Fruit fly (Drosophila melanogaster): ENCODE data around the gene CG15046.

Gene CG15046

DNA sequence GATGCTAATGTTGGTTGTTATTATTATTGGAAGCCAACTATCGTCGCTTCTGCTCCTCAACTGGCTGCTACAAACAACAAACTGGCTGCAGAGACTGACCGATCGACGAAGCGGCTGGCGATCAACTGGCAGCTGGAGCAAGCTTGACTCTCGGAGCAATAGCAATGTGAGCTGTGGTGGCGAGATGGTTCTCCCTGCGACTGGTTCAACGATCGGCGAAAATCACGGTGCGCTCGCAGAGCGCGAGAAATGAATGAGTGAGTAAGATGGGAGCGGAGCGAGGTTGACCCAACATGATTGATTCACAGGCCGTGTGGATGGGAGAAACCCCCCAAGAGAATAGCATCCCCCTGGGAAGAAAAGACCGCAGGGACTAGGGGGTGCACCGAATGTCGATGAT, at the start of gene CG15046:
TSS of gene CG15046 (minus strand) at position 112 of the 400 bp plus-strand sequence.
- no peak for TF ChIP-seq noc (tag; optimal IDR thresholded peaks at IDR 0.05)

DNA sequence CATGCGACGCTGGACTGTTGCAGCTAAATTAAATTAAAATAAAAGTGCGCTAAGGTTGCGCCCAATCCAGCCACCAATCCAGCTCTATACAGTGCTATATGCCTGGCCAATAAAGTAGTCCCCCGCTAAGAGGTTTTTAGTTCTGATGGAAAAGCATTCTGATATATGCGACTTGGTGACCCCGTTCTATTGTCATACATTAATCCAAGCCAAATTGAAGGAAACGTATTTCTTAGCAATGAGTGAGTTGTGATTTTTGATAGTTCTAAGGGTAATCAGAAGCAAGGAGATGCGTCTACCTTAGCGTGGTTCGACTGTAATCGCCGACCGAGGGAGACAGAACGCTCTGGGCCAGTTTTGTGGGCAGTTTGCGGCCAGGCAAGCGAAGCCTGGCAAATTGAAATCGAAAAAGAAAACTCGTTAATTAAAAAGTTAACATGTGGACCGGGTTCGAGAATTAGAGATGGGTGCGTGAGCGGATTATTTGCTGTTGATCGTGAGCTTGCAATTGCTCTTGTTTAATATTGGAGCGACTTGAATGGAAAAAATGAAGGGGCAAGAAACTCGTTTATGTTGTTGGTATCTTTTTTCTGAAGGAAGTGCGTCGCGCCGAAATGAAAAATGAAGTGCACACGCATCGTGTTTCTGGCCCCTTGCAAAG, 48.9 kb upstream of the CG15046 start:
- no peak for TF ChIP-seq noc (tag; optimal IDR thresholded peaks at IDR 0.05)

DNA sequence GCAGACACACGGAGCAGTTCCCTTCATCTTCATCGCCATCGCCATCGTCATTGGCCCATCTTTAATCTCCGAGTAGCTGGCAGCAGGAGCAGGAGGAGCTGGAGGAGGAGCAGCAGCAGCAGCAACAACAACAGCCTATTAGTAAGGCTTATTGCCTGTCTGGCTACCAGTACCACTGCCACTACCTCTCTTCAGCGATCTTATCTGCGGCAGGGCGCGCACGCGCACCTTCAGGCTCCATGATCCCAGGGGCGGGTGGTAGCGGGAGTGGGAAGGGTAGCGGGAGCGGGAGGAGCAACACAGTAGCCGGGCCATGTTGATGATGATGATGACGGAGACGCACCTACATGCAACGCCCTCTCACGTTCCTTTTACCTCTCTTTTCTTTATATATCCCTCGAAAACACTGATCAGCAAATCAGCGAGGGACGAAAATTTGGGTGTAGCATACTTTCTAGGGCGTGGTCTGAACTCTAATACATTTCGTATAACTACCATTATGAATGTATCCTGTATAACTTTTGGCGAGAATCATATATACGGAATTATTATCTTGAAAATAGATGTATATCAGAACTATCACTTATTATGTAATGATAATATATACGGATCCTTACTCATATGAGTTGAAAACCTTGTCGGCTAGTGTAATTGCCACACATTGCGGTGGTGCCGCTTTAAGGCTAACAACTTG, 47.8 kb upstream of the CG15046 start:
- TF ChIP-seq noc (tag; optimal IDR thresholded peaks at IDR 0.05): no peak

DNA sequence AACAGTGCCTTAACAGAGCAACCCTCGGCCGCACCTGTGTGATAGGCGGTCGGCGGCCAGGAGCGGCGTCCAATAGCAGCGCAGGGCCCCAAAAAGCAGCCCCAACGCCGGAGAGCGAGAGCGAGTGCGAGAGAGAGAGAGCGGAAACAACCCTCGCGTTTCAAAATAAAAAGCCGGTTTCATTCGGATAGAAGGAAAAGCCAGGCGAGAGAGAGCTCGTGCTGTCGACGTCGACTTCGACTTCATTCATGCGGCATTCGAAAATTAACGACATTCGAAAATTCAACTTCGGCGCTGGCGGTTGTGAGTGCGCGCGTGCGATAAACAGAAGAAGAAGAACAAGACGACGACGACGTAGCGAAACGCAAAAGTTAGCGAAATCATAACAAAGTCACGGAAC, 45.0 kb upstream of the CG15046 start:
- no peak for TF ChIP-seq noc (tag; optimal IDR thresholded peaks at IDR 0.05)

DNA sequence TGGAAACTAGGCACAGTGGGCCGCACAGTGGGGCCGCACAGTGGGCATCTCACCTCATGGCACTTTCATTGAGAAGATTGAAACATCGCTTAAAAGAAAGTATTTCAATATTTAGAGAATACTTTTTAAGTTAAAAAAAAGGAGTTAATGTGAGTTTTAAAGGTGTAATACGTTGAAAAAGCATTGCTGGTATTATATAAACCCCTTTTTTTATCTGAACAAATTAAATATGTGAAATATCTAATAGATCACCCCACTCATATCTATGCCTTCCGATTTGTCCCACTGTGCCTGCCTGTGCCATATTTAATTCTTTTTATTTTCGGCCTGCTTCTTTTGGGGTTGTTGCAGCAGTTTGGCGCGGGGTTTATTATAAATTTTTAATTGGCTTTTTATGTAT, 43.9 kb upstream of the CG15046 start:
- no peak for TF ChIP-seq noc (tag; optimal IDR thresholded peaks at IDR 0.05)

DNA sequence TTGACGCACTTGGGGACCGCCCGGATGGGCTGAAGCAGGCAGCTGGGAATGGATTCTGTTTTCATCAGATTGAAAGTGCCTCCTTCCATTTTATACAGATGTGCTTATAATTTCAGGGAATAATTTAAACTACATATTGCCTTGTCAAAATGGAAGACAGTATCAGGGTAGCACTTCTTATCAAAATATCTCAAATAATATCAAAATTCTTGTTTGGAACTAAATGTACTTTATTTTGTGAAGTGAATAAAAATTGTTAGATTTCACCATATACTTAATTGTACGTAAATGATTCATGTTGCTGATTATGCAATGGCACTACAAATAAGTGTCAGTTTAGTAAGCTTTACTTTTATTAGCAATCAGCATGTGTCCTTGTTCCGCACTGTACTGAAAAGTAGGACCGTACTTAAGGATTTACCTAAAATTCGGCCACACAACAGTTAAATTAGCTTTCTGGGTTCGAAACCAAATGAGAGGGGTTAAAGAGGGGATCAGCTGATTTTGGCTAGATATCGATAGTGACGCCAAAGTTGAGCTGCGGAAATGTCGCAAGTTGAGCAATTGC, 38.8 kb upstream of the CG15046 start, which contains the start of the genes CG15042 and CG15047:
TSS of gene CG15042 (minus strand) at position 101 of the 568 bp plus-strand sequence.
TSS of gene CG15047 (plus strand) at position 518 of the 568 bp plus-strand sequence.
- no peak for TF ChIP-seq noc (tag; optimal IDR thresholded peaks at IDR 0.05)

DNA sequence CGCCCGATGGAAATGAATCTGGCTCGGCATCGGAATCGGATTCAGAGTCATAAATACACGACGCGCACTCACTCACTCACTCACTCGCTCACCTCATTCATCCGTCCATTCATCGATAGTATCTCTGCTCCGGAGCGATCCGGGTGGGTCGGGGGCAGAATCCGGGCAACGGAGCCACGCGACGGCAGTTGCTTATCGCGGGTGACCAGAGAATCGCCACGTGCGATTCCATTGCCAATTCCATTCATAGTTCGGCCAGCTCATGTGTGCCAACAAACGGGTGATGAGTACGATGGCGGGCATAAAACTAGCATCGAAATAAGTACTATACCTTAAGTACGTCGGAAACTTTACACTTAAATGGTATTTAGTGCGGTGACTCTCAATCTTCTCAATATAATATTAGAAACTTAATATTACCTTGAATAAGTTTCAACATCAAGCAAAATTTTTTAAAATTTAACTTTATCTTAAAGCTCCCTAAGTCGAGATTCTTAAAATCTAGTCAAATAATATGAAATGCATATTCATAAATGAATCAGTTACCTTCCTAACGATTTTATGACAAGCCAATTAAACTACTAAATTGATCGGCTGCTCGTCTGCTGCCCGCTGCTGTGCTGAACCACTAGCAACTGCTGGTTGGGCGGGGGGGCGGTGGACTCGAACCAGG, 35.3 kb upstream of the CG15046 start:
- TF ChIP-seq noc (tag; optimal IDR thresholded peaks at IDR 0.05): no peak

DNA sequence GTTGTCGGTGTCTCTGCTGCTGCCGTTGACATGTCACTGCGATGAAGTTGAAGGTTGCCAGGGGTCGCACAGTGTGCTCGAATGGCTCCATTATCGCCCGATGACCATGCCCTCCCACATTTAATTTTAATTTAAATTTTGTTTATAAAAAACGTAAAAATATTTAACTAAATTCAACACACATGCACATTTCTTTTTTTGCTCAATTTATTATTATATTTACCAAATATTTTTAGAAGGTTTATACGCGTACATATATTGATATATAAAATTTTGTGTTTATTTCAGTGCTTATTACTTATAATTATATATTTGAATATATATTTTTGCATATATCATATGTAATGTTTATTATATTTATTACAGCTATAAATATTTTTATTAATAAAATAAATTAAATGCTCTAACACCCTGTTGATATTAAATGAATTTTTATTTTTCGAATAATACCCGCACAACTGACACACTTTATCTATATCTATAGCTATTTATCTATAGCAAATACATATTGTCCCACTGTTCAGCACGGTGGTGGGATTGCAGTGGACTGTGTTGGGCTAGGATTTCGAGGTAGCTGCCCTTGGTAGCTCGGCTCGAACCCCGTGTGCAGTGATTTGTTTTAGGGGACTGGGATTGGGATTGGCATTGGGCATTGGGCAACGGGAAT, 33.9 kb upstream of the CG15046 start:
- no peak for TF ChIP-seq noc (tag; optimal IDR thresholded peaks at IDR 0.05)

DNA sequence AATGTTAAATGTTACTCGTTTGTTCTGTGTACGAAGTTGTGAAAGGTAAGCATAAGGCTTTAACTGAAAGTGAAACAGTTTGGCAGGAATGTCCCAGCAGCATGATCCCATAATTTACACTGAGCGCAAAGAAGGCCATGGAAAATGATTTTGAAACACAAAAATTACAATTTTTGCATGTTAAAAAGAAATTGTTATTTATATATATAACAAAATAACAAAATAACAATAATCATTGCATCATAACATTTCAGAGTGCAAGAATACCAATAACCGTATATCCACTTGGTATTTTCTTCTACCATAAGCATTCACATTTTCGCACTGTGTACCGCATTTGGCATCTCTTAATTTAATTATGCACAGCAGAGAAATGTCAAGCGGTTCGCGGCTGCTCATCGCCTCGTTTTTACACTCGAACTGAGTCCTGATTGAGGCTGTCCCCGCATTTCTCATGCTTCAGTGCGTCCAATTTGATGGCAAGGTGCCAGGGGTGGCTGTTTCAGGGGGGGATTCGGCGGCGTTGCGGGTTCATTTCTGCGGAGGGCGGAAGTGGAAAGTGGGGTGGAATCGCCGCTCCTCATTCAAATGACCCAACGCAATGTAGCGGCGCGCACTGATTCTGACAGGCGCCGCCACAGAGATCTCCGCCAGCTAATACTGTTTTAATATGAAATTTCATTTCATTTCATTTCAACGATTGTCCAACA, 33.1 kb upstream of the CG15046 start, which contains the start of gene CG6481:
TSS of gene CG6481 (minus strand) at position 51 of the 710 bp plus-strand sequence.
- no peak for TF ChIP-seq noc (tag; optimal IDR thresholded peaks at IDR 0.05)

DNA sequence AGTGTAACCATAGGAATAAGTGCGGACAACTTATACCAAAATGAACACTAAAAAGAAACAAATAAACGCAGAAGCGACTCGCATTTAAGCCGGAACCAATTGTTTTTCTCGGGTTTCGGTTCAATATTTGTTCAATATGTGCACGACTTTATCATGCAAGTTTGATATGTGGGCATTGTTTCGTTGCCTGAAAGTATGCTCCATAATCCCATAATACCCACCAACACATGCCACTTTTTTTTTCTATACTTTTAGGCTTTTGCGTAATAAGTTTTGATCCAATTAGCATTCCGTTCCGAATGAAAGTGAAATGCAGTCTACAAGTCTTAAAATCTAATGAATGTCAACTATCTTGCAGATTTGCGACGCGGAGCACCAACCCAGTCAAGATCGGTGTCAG, 30.9 kb upstream of the CG15046 start:
- no peak for TF ChIP-seq noc (tag; optimal IDR thresholded peaks at IDR 0.05)

DNA sequence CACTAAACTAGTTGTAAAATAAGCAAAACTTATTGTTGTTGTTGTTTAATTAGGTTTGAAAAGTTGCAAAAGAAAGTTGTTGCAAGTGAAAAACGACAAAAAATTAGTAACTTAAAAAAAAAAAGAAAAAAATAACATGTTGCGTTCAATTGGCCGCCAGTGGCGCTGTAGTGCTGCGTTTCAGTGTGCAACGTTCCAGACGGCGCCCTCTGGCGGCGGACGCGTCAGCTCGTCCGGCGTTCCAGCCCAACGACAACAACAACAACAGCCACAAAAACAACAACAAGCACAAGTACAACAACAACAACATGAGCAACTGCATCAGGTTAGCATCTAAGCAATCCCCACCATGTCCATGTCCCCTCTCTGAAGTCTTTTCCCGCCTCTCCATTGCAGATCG, 28.0 kb upstream of the CG15046 start:
- TF ChIP-seq noc (tag; optimal IDR thresholded peaks at IDR 0.05): no peak

DNA sequence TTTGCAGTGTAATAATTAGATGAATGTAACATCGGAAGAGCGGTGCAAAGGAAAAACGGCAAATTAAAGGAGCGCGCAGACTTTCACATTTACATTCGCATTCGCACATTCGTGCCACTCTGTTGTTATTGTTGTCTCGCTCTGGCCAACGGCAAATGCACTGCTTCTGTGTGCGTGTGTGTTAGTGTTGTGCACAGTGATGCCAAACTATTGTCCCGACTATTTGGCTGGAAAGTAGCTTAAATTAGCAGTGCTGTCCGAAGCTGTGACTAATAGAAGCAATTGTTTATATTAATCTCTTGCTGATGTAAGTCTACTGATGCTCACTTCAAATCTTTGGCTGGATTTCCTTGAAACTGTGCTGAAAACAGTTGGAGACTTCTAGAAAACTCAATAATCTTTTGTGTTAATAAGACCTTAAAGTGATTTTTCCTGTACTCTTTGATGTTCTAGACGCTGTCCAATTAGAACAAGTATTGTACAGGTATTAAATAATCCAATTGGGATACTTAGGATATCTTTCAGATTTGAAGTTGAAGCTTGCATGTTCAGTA, 26.6 kb upstream of the CG15046 start:
- no peak for TF ChIP-seq noc (tag; optimal IDR thresholded peaks at IDR 0.05)

DNA sequence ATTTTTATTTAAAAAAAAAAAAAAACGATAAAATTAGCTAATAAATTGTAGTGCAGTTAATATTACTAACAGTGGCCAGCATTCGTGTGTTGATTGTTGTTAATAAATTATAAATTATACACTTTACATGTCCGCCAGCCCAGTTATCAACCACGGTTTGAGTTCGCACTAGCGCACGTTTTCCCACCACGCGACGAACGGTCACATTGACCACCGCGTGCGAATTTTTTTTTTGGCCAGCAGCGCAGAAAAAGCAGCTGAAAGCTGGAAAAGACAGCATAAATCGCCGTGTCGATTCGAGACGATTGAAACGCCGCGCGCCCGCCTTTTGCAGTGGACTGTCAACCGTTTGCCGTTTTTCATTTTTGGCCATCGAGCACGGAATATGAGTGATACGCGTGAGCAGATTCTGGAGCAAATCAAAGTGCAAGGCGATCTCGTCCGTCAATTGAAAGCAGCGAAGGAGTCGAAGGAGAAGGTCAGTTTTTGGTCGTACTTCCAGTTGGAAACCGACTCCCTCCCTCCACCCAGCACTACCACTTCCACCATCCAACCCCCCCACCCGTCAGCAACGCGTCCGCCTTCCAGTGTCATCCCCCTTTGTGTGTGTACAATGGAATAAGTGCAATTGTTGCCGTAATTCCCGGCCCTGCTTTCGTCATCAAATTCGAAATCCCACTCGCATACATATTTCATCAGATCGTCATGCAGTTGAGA, 25.9 kb upstream of the CG15046 start, which contains the start of the genes Bx and HisRS:
TSS of gene Bx (plus strand) at position 224 of the 717 bp plus-strand sequence.
TSS of gene HisRS (plus strand) at position 224 of the 717 bp plus-strand sequence.
- no peak for TF ChIP-seq noc (tag; optimal IDR thresholded peaks at IDR 0.05)

DNA sequence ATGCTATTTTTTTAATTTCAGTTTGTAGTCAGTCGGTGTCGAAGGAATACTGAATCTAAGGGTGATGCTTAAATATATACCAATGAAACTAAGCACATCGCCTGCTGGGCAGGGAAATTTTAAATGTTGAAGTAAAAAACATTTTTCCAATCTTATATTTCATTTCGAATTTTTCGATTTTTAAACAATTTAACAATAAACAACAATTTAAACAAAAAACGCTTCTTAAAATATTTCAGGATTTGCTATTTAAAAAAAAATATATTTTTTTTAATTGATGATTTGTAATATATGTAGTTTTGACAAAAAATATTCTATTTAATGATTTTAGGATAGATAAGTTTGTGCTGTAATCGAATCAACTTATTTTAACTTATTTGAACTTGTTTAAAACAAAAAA, 25.3 kb upstream of the CG15046 start, which contains the start of gene CG6470:
TSS of gene CG6470 (minus strand) at position 101 of the 400 bp plus-strand sequence.
- TF ChIP-seq noc (tag; optimal IDR thresholded peaks at IDR 0.05): no peak

Data from whole organism, larva.